In the genomic region with DNA sequence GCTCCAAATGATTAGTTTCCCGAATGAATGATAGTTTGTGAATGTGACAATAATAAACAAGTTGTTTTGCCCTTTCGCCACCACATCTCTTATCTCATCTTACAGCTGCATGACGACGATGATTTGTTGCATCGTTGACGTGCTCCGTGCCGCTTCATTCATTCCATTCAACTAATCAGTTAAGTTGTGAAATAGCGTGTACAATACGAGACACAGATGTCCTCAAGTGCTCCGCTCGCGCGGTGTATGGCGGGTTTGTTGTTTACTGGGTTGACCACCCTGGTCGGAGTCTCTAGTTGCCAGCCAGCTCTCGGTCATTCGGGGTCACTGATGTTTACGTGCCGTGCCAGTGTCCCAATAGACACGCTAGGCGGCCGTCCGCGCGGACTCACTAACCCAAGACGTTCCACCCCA, we compare ENCODE assay signal across 5 worm cellular contexts.
TF ChIP-seq lines count a peak whose summit lies in the region.

No protein-coding gene starts in this region.

TF ChIP-seq in whole organism, L3 larva, 47 proteins besides CTCF, POLR2A, EP300 and RAD21 (continued from another document):
- TF ChIP-seq ceh-28 (tag; optimal IDR thresholded peaks at IDR 0.05; lab: Kevin White, UChicago) (no peak), daf-12 (tag; optimal IDR thresholded peaks at IDR 0.05; lab: Kevin White, UChicago) (no peak), nhr-25 (tag; optimal IDR thresholded peaks at IDR 0.05; lab: Kevin White, UChicago) (no peak), pha-4 (tag; optimal IDR thresholded peaks at IDR 0.05; lab: Kevin White, UChicago) (peak; percentile 57), skn-1 (tag; optimal IDR thresholded peaks at IDR 0.05; lab: Kevin White, UChicago) (no peak), nhr-11 (tag; optimal IDR thresholded peaks at IDR 0.05; lab: Kevin White, UChicago) (no peak), nhr-77 (tag; optimal IDR thresholded peaks at IDR 0.05; lab: Kevin White, UChicago) (no peak), nhr-28 (tag; optimal IDR thresholded peaks at IDR 0.05; lab: Kevin White, UChicago) (no peak), unc-62 (GFP tag; optimal IDR thresholded peaks at IDR 0.05; lab: Kevin White, UChicago) (no peak), elt-2 (tag; optimal IDR thresholded peaks at IDR 0.05; lab: Kevin White, UChicago) (peak; percentile 19), lin-39 (tag; optimal IDR thresholded peaks at IDR 0.05; lab: Kevin White, UChicago) (no peak)
TF ChIP-seq in whole organism, L3 larva: peak in this region for 3.

TF ChIP-seq in whole organism, L4 larva, 104 proteins besides CTCF, POLR2A, EP300 and RAD21 (continued from another document and continues in another):
- TF ChIP-seq nhr-237 (tag; optimal IDR thresholded peaks at IDR 0.05; lab: Kevin White, UChicago) (no peak), ceh-32 (tag; optimal IDR thresholded peaks at IDR 0.05; lab: Kevin White, UChicago; ENCODE audit: poor library complexity) (no peak), nhr-25 (tag; optimal IDR thresholded peaks at IDR 0.05; lab: Kevin White, UChicago; ENCODE audit: borderline replicate concordance, insufficient read depth) (no peak), lin-29 (GFP tag; IDR thresholded peaks at IDR 0.05; lab: Robert Waterston, UW) (no peak), zfp-3 (GFP tag; conservative IDR thresholded peaks at IDR 0.05; lab: Robert Waterston, UW) (no peak), daf-19 (GFP tag; conservative IDR thresholded peaks at IDR 0.05; lab: Robert Waterston, UW) (0 out of 2 replicates have a peak, but pooled peaks have one; percentile 11), egl-27 (tag; optimal IDR thresholded peaks at IDR 0.05; lab: Kevin White, UChicago) (no peak), rbr-2 (tag; optimal IDR thresholded peaks at IDR 0.05; lab: Kevin White, UChicago) (no peak), lim-7 (GFP tag; IDR thresholded peaks at IDR 0.05; lab: Robert Waterston, UW) (no peak), egl-43 (GFP tag; IDR thresholded peaks at IDR 0.05; lab: Robert Waterston, UW) (0 out of 2 replicates have a peak, but pooled peaks have one; percentile 71), pha-4 (GFP tag; IDR thresholded peaks at IDR 0.05; lab: Robert Waterston, UW) (no peak), pha-4 (tag; optimal IDR thresholded peaks at IDR 0.05; lab: Kevin White, UChicago) (no peak), mes-2 (tag; optimal IDR thresholded peaks at IDR 0.05; lab: Kevin White, UChicago; ENCODE audit: poor library complexity, severe bottlenecking) (no peak), sdz-12 (GFP tag; optimal IDR thresholded peaks at IDR 0.05; lab: Kevin White, UChicago) (no peak), ZK546.5 (tag; optimal IDR thresholded peaks at IDR 0.05; lab: Kevin White, UChicago) (no peak), hif-1 (tag; optimal IDR thresholded peaks at IDR 0.05; lab: Kevin White, UChicago) (peak in 1 of 2 experiments; percentile 33), nhr-76 (tag; optimal IDR thresholded peaks at IDR 0.05; lab: Kevin White, UChicago) (no peak), F49E8.2 (tag; optimal IDR thresholded peaks at IDR 0.05; lab: Kevin White, UChicago; ENCODE audit: borderline replicate concordance) (no peak), zip-11 (GFP tag; IDR thresholded peaks at IDR 0.05; lab: Robert Waterston, UW) (no peak), tra-1 (GFP tag; IDR thresholded peaks at IDR 0.05; lab: Robert Waterston, UW) (no peak), nhr-111 (GFP tag; optimal IDR thresholded peaks at IDR 0.05; lab: Kevin White, UChicago) (no peak), unc-130 (GFP tag; optimal IDR thresholded peaks at IDR 0.05; lab: Kevin White, UChicago) (no peak), unc-62 (GFP tag; optimal IDR thresholded peaks at IDR 0.05 in 1 of 2; lab: Kevin White, UChicago) (no peak), unc-62 (tag; optimal IDR thresholded peaks at IDR 0.05; lab: Kevin White, UChicago) (no peak), lin-1 (GFP tag; IDR thresholded peaks at IDR 0.05; lab: Robert Waterston, UW) (no peak), arid-1 (GFP tag; conservative IDR thresholded peaks at IDR 0.05; lab: Robert Waterston, UW) (no peak), spr-1 (tag; optimal IDR thresholded peaks at IDR 0.05; lab: Kevin White, UChicago) (no peak), mxl-3 (GFP tag; optimal IDR thresholded peaks at IDR 0.05; lab: Kevin White, UChicago) (peak; percentile 7), ceh-44 (GFP tag; IDR thresholded peaks at IDR 0.05; lab: Robert Waterston, UW) (no peak)

TF ChIP-seq in whole organism, early embryonic, 17 proteins besides CTCF, POLR2A, EP300 and RAD21 (continued from another document):
- TF ChIP-seq hmg-4 (GFP tag; optimal IDR thresholded peaks at IDR 0.05; lab: Kevin White, UChicago) (peak; percentile 73), ets-7 (tag; optimal IDR thresholded peaks at IDR 0.05; lab: Kevin White, UChicago) (no peak), tra-4 (tag; optimal IDR thresholded peaks at IDR 0.05; lab: Kevin White, UChicago) (no peak), aly-1 (tag; optimal IDR thresholded peaks at IDR 0.05; lab: Kevin White, UChicago) (no peak)

TF ChIP-seq in whole organism, late embryonic, 69 proteins besides CTCF, POLR2A, EP300 and RAD21 (continued from another document):
- no peak for TF ChIP-seq ceh-14 (tag; optimal IDR thresholded peaks at IDR 0.05; lab: Kevin White, UChicago)
- peak; percentile 34 for TF ChIP-seq T23F11.4 (GFP tag; optimal IDR thresholded peaks at IDR 0.05; lab: Kevin White, UChicago)
- no peak for TF ChIP-seq ceh-19 (GFP tag; optimal IDR thresholded peaks at IDR 0.05; lab: Kevin White, UChicago)
- peak; percentile 59 for TF ChIP-seq nfya-1 (tag; optimal IDR thresholded peaks at IDR 0.05; lab: Kevin White, UChicago)
- peak; percentile 28 for TF ChIP-seq ref-2 (tag; optimal IDR thresholded peaks at IDR 0.05; lab: Kevin White, UChicago)
- TF ChIP-seq pag-3 (tag; optimal IDR thresholded peaks at IDR 0.05; lab: Kevin White, UChicago; ENCODE audit: borderline replicate concordance): no peak

TF ChIP-seq in whole organism, mixed stage, embryonic, 35 proteins besides CTCF, POLR2A, EP300 and RAD21 (continued from another document):
- TF ChIP-seq ceh-83 (GFP tag; optimal IDR thresholded peaks at IDR 0.05; lab: Kevin White, UChicago): no peak
- TF ChIP-seq unc-39 (tag; optimal IDR thresholded peaks at IDR 0.05; lab: Kevin White, UChicago): no peak
- peak; percentile 8 for TF ChIP-seq mep-1 (tag; optimal IDR thresholded peaks at IDR 0.05; lab: Kevin White, UChicago)
- TF ChIP-seq nhr-2 (tag; optimal IDR thresholded peaks at IDR 0.05; lab: Kevin White, UChicago): peak; percentile 7
- TF ChIP-seq elt-3 (tag; optimal IDR thresholded peaks at IDR 0.05; lab: Kevin White, UChicago): no peak
- TF ChIP-seq ztf-11 (tag; optimal IDR thresholded peaks at IDR 0.05; lab: Kevin White, UChicago): no peak
- no peak for TF ChIP-seq snpc-4 (tag; optimal IDR thresholded peaks at IDR 0.05; lab: Kevin White, UChicago)
- TF ChIP-seq ces-1 (GFP tag; optimal IDR thresholded peaks at IDR 0.05; lab: Kevin White, UChicago): peak; percentile 30
- TF ChIP-seq nhr-28 (tag; optimal IDR thresholded peaks at IDR 0.05; lab: Kevin White, UChicago): no peak
- TF ChIP-seq drap-1 (GFP tag; optimal IDR thresholded peaks at IDR 0.05; lab: Kevin White, UChicago): peak; percentile 55
- TF ChIP-seq nhr-76 (tag; optimal IDR thresholded peaks at IDR 0.05; lab: Kevin White, UChicago): no peak
- no peak for TF ChIP-seq sem-2 (GFP tag; optimal IDR thresholded peaks at IDR 0.05; lab: Kevin White, UChicago)
- no peak for TF ChIP-seq tbx-8 (GFP tag; optimal IDR thresholded peaks at IDR 0.05; lab: Kevin White, UChicago)
- no peak for TF ChIP-seq hlh-1 (tag; optimal IDR thresholded peaks at IDR 0.05; lab: Kevin White, UChicago)
- TF ChIP-seq pha-4 (tag; optimal IDR thresholded peaks at IDR 0.05; lab: Kevin White, UChicago): peak; percentile 69
- TF ChIP-seq sptf-1 (tag; optimal IDR thresholded peaks at IDR 0.05; lab: Kevin White, UChicago): no peak
- peak; percentile 32 for TF ChIP-seq mab-5 (tag; optimal IDR thresholded peaks at IDR 0.05; lab: Kevin White, UChicago)
